Worm (Caenorhabditis elegans) whole organism, L3 larva: ENCODE data around the gene F44E7.4.

ENCODE experiments used
- ama-1 ChIP-seq: fragments of 150-350 bp; optimal IDR thresholded peaks from 2 replicates; lab custom pipeline; 2018
- fkh-10 ChIP-seq: sonication (generic microtip); optimal IDR thresholded peaks from 2 replicates; lab custom pipeline; 2017; ENCODE audit warnings: missing biosample characterization, missing genetic modification reagents, missing genetic modification characterization
- lsy-12 ChIP-seq: sonication (generic microtip); optimal IDR thresholded peaks from 2 replicates; lab custom pipeline; 2016; ENCODE audit warnings: mild to moderate bottlenecking, missing genetic modification characterization, missing compliant biosample characterization
- nhr-28 ChIP-seq: fragments of 150-350 bp; optimal IDR thresholded peaks from 2 replicates; lab custom pipeline; 2014; ENCODE audit warnings: missing biosample characterization, missing genetic modification characterization
- nhr-67 ChIP-seq: fragments of 150-350 bp; optimal IDR thresholded peaks from 2 replicates; lab custom pipeline; 2014; ENCODE audit warnings: missing biosample characterization, missing genetic modification characterization
- snpc-4 ChIP-seq: fragments of 150-350 bp; optimal IDR thresholded peaks from 2 replicates; lab custom pipeline; 2014; ENCODE audit warnings: missing biosample characterization, missing genetic modification characterization
- zag-1 ChIP-seq: fragments of 150-350 bp; optimal IDR thresholded peaks from 2 replicates; lab custom pipeline; 2014; ENCODE audit warnings: missing biosample characterization, missing genetic modification characterization
- ztf-4 ChIP-seq: fragments of 150-350 bp; optimal IDR thresholded peaks from 2 replicates; lab custom pipeline; 2014; ENCODE audit warnings: missing biosample characterization, missing genetic modification characterization

ce11 chrV:5813060-5813659, 36.4 kb upstream of the F44E7.4 start, which contains the start of gene ZC250.4:
- TF ChIP-seq ama-1 (lab: Kevin White, UChicago) (no peak), nhr-67 (tag; lab: Kevin White, UChicago) (no peak), zag-1 (tag; lab: Kevin White, UChicago) (no peak), nhr-28 (tag; lab: Kevin White, UChicago) (no peak), lsy-12 (tag; lab: Kevin White, UChicago) (no peak), snpc-4 (tag; lab: Kevin White, UChicago) (no peak), ztf-4 (tag; lab: Kevin White, UChicago) (no peak), fkh-10 (GFP tag; lab: Kevin White, UChicago) (no peak)
